Fruit fly (Drosophila melanogaster): ENCODE measurements around the gene Gp93.

The Gp93 gene

dm6 chr3R:27925971-27926533, 22.5 kb upstream of the Gp93 start (continued):
- TF ChIP-seq topi (GFP tag; optimal IDR thresholded peaks at IDR 0.05), result no peak
- peak in 1 of 2 experiments; percentile 52 for TF ChIP-seq salr (GFP tag; optimal IDR thresholded peaks at IDR 0.05)
- TF ChIP-seq fd85E (GFP tag; optimal IDR thresholded peaks at IDR 0.05), result no peak
- TF ChIP-seq fd59A (GFP tag; optimal IDR thresholded peaks at IDR 0.05), result peak; percentile 10
- TF ChIP-seq Met (GFP tag; optimal IDR thresholded peaks at IDR 0.05), result no peak
- TF ChIP-seq CG3032 (tag; optimal IDR thresholded peaks at IDR 0.05), result peak; percentile 26
- TF ChIP-seq cyc (GFP tag; optimal IDR thresholded peaks at IDR 0.05), result peak; percentile 27
- no peak for TF ChIP-seq CG4318 (GFP tag; optimal IDR thresholded peaks at IDR 0.05)
- peak; percentile 78 for TF ChIP-seq Eip78C (GFP tag)
- peak; percentile 34 for TF ChIP-seq CG6792 (GFP tag; optimal IDR thresholded peaks at IDR 0.05)
- TF ChIP-seq spab (GFP tag; optimal IDR thresholded peaks at IDR 0.05), result no peak
- TF ChIP-seq CG7368 (GFP tag; optimal IDR thresholded peaks at IDR 0.05), result no peak
- no peak for TF ChIP-seq CG9139 (GFP tag; optimal IDR thresholded peaks at IDR 0.05)
- TF ChIP-seq CG3919 (GFP tag; optimal IDR thresholded peaks at IDR 0.05), result peak; percentile 14
- TF ChIP-seq CG16779 (tag; optimal IDR thresholded peaks at IDR 0.05), result no peak
- TF ChIP-seq CG8119 (GFP tag; IDR thresholded peaks at IDR 0.05), result 0 out of 3 replicates have a peak, but pooled peaks have one; percentile 31
- TF ChIP-seq dac (GFP tag; optimal IDR thresholded peaks at IDR 0.05), result no peak
- TF ChIP-seq Hr4 (GFP tag; optimal IDR thresholded peaks at IDR 0.05), result peak; percentile 44

- TF ChIP-seq CG8319 (GFP tag; optimal IDR thresholded peaks at IDR 0.05) (no peak), pdm3 (GFP tag; optimal IDR thresholded peaks at IDR 0.05) (no peak), CG7368 (GFP tag; optimal IDR thresholded peaks at IDR 0.05) (no peak), Sox14 (GFP tag; optimal IDR thresholded peaks at IDR 0.05) (peak; percentile 20), esn (GFP tag; optimal IDR thresholded peaks at IDR 0.05) (no peak), CG6276 (GFP tag; optimal IDR thresholded peaks at IDR 0.05) (no peak), vri (GFP tag; optimal IDR thresholded peaks at IDR 0.05) (peak; percentile 93), Ets21C (GFP tag; optimal IDR thresholded peaks at IDR 0.05) (no peak), CG32006 (GFP tag; optimal IDR thresholded peaks at IDR 0.05) (no peak), CG8119 (GFP tag; IDR thresholded peaks at IDR 0.05) (no peak), CG3032 (tag; optimal IDR thresholded peaks at IDR 0.05) (no peak), Sox102F (GFP tag; optimal IDR thresholded peaks at IDR 0.05) (no peak), dsx (GFP tag; optimal IDR thresholded peaks at IDR 0.05; ENCODE audit: poor library complexity, severe bottlenecking) (no peak), svp (GFP tag) (peak; percentile 57), Sox15 (GFP tag; optimal IDR thresholded peaks at IDR 0.05) (no peak), eg (GFP tag; IDR thresholded peaks at IDR 0.05) (0 out of 3 replicates have a peak, but pooled peaks have one; percentile 29), CG10669 (GFP tag; optimal IDR thresholded peaks at IDR 0.05) (no peak), CG10631 (GFP tag; optimal IDR thresholded peaks at IDR 0.05) (no peak), Eip93F (GFP tag; optimal IDR thresholded peaks at IDR 0.05) (peak; percentile 77)
Measured at dm6 chr3R:27926738-27927215, 21.7 kb upstream of the Gp93 start.

dm6 chr3R:27928140-27928539, 20.4 kb upstream of the Gp93 start, which contains the start of gene nenya:
nenya (minus strand) TSS chr3R:27928174.
- TF ChIP-seq CG11762 (GFP tag; optimal IDR thresholded peaks at IDR 0.05; ENCODE audit: insufficient read depth) (no peak), pdm3 (GFP tag; optimal IDR thresholded peaks at IDR 0.05) (no peak), CG4318 (GFP tag; optimal IDR thresholded peaks at IDR 0.05) (no peak), CG6276 (GFP tag; optimal IDR thresholded peaks at IDR 0.05) (no peak), CG6854 (GFP tag; optimal IDR thresholded peaks at IDR 0.05) (no peak), CG8319 (GFP tag; optimal IDR thresholded peaks at IDR 0.05) (no peak), svp (GFP tag) (peak; percentile 67), esn (GFP tag; optimal IDR thresholded peaks at IDR 0.05) (peak; percentile 5), dac (GFP tag; optimal IDR thresholded peaks at IDR 0.05) (no peak), Sox15 (GFP tag; optimal IDR thresholded peaks at IDR 0.05) (no peak), salr (GFP tag; optimal IDR thresholded peaks at IDR 0.05) (no peak), Hr39 (GFP tag; optimal IDR thresholded peaks at IDR 0.05) (no peak), Sox102F (GFP tag; optimal IDR thresholded peaks at IDR 0.05) (no peak), CG10669 (GFP tag; optimal IDR thresholded peaks at IDR 0.05) (no peak), fd59A (GFP tag; optimal IDR thresholded peaks at IDR 0.05) (no peak), Ets96B (tag; optimal IDR thresholded peaks at IDR 0.05) (no peak), achi (GFP tag; optimal IDR thresholded peaks at IDR 0.05) (no peak), acj6 (GFP tag; optimal IDR thresholded peaks at IDR 0.05) (no peak), CG16779 (tag; optimal IDR thresholded peaks at IDR 0.05) (no peak), CG8119 (GFP tag; IDR thresholded peaks at IDR 0.05) (no peak), cyc (GFP tag; optimal IDR thresholded peaks at IDR 0.05) (no peak), Lpt (GFP tag; optimal IDR thresholded peaks at IDR 0.05) (no peak), Eip78C (GFP tag) (peak; percentile 43), CG1621 (tag; optimal IDR thresholded peaks at IDR 0.05) (no peak)
